Fruit fly (Drosophila melanogaster): Measurements from ENCODE around the gene Spase25.

DNA sequence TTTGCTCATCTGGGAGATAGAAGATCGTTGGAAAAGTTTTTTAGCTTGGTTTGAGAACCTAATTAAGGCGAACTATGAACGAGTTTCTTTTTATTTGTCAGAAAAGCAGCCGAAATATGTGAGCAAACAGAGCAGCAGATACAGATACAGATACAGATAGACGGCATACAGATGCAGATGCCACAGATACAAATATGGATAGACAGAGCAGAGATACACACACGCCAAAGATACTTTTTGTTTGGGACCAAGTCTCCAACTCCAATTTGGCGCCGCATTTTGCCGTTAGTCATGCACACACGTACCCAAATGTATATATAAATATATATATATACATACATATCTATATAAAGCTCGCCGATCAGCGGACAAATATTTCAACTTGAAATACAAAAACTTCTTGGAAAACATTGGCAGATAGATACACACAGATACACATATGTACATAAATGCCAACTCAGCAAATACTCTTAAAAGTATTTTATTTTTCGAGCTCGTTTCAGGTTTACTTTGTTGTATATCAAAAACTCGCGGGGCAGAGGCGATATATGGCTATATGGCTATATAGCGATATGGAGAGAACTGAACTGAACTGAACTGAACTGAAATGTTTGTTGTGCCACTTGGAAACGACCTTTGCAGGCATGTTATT, 25.2 kb downstream of the Spase25 start:
- no peak for TF ChIP-seq CG8478 (optimal IDR thresholded peaks at IDR 0.05)
- TF ChIP-seq CTCF (optimal IDR thresholded peaks at IDR 0.05): no peak
